Fruit fly (Drosophila melanogaster): ENCODE measurements around the gene Hip1.

The Hip1 gene

DNA sequence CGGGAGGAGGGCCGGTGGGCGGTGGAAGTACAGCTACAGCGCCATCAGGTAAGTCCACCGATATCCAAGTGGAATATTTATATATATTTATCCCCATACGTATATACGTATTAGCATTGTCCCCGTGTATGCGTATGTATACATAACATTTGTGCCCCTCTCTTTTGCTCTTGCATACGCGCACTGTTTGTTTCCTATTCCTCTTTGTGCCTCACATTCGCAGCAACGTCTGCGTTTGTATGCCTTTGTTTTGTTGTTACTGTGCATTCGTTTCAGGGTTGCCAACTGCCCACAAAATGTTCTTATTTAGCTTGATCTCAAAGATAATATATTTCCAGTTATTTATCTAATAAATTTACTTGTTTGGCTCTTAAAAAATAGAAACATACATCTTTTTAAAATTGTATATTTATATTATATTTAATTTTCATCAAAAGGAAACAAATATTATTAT, 32.9 kb upstream of the Hip1 start (continued):
- TF ChIP-seq topi (GFP tag; optimal IDR thresholded peaks at IDR 0.05) (peak; percentile 54), Sox102F (GFP tag; optimal IDR thresholded peaks at IDR 0.05) (peak; percentile 71), CG9139 (GFP tag; optimal IDR thresholded peaks at IDR 0.05) (no peak), CG6163 (GFP tag; IDR thresholded peaks at IDR 0.05) (peak; percentile 85), Smox (GFP tag; optimal IDR thresholded peaks at IDR 0.05) (no peak), svp (GFP tag) (no peak), Hr4 (GFP tag; optimal IDR thresholded peaks at IDR 0.05) (peak; percentile 66), acj6 (GFP tag; optimal IDR thresholded peaks at IDR 0.05) (peak; percentile 54), net (GFP tag; optimal IDR thresholded peaks at IDR 0.05) (no peak), dac (GFP tag; optimal IDR thresholded peaks at IDR 0.05) (no peak), CG3032 (tag; optimal IDR thresholded peaks at IDR 0.05) (peak; percentile 60), Eip78C (GFP tag) (peak; percentile 86), CG16779 (tag; optimal IDR thresholded peaks at IDR 0.05) (peak; percentile 16)

DNA sequence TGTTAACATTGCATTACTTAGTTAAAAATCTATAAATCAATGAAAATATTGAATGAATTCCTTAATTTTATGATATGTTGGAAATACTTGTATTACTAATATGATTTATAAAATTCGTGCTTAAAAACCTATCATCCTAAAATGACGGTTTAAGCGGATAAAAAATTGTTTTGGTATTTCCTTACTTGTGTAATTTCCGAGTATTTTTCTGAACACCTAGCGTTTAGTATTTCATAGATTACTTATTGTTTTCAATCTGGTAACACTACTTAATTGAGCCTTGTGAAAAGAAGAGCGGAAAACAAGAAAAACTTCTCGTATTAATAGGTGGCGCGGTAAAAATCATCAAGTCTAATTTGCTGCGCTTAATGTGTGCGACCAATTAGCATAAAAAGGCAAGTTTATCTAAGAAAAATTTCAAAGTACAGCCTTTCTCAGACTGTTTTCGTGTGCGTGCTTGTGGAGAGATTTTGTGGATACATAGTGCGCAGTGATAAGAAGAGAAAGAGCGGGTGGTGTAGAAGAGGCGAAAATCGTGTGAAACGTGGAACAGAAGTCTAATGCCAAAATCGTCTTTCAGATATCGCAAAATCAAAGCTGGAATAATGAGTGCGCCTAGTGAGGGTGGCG, 32.4 kb upstream of the Hip1 start, which contains the start of gene Sap130:
Gene Sap130 (plus strand): TSS at position 243 of the 630 bp plus-strand sequence.
- TF ChIP-seq CG3919 (GFP tag; optimal IDR thresholded peaks at IDR 0.05), result no peak
- peak; percentile 20 for TF ChIP-seq Eip78C (GFP tag)
- TF ChIP-seq fd85E (GFP tag; optimal IDR thresholded peaks at IDR 0.05), result no peak
- no peak for TF ChIP-seq Ets21C (GFP tag; optimal IDR thresholded peaks at IDR 0.05)
- no peak for TF ChIP-seq pdm3 (GFP tag; optimal IDR thresholded peaks at IDR 0.05)
- TF ChIP-seq fkh (GFP tag; optimal IDR thresholded peaks at IDR 0.05), result no peak
- TF ChIP-seq dsx (GFP tag; optimal IDR thresholded peaks at IDR 0.05; ENCODE audit: poor library complexity, severe bottlenecking), result peak; percentile 2
- no peak for TF ChIP-seq CG6163 (GFP tag; IDR thresholded peaks at IDR 0.05)
- no peak for TF ChIP-seq Ets96B (tag; optimal IDR thresholded peaks at IDR 0.05)

DNA sequence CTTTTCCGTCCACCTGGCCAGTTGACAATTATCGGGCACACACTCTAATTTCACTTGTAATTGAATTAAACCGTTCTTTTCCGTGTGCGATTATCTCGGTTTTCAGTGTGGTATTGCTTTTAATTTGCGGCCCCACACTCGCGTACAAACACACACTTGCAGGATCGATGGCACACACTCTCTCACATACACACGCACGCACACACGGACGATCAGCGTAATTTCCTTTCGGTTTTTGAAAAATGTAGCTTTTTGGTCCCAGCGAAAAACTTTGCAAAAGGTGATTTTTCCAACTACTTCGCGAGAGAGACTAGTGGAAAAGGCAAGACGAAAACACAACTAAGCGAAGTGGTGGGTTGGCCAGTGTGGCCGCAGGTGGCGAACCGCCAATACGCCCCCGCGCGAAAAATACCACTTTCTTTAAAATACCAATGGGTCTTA, 31.4 kb upstream of the Hip1 start, which contains the start of gene Atg1:
Gene Atg1 (minus strand): TSS at position 387 of the 441 bp plus-strand sequence.
- TF ChIP-seq net (GFP tag; optimal IDR thresholded peaks at IDR 0.05) (no peak), Sox14 (GFP tag; optimal IDR thresholded peaks at IDR 0.05) (peak; percentile 9), Eip78C (GFP tag) (peak; percentile 85), lz (GFP tag; optimal IDR thresholded peaks at IDR 0.05) (no peak), salr (GFP tag; optimal IDR thresholded peaks at IDR 0.05) (no peak), esn (GFP tag; optimal IDR thresholded peaks at IDR 0.05) (peak; percentile 8), CG6163 (GFP tag; IDR thresholded peaks at IDR 0.05) (peak; percentile 49; the same call in 2 of the 3 replicates), vri (GFP tag; optimal IDR thresholded peaks at IDR 0.05) (peak; percentile 33), ss (GFP tag; optimal IDR thresholded peaks at IDR 0.05) (no peak), CG11902 (GFP tag; optimal IDR thresholded peaks at IDR 0.05) (no peak), acj6 (GFP tag; optimal IDR thresholded peaks at IDR 0.05) (no peak), dac (GFP tag; optimal IDR thresholded peaks at IDR 0.05) (no peak), CG9139 (GFP tag; optimal IDR thresholded peaks at IDR 0.05) (no peak), CG6854 (GFP tag; optimal IDR thresholded peaks at IDR 0.05) (peak; percentile 44), eg (GFP tag; IDR thresholded peaks at IDR 0.05) (no peak), CG32006 (GFP tag; optimal IDR thresholded peaks at IDR 0.05) (no peak), CG8119 (GFP tag; IDR thresholded peaks at IDR 0.05) (no peak)

DNA sequence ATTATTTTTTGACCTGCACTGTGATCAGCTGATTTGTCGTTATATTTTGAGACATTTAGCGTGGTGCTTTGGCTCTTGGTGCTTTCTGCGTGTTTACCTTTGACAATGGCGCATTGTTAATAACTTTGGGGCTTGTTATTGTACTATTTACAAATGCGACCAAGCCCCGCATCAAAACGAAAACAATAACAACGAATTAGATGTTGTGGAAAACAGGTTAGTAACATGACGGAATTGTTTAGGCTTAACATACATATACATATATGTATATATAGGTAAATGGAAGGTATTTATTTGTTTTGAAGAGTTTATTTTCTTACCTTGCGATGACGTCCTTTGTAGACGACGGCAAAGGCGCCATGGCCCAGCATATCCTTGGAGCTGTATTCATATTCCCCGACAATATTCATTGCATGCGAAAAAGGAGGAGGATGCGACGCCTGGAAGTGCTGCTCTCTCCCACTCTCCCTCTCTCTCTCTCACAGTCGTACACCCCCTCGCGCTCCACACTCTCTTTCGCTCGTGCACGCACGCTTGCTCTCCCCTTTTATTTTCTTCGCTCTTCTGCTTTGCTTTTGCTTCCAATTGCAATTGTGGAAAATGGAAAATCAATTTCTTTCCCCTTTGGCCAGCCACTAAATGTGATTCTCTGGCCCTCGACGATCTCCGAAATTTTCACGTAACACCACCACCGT, 30.8 kb upstream of the Hip1 start:
- TF ChIP-seq CG15336 (GFP tag; IDR thresholded peaks at IDR 0.05) (peak; percentile 16; the same call in 1 of the 2 replicates), Hr39 (GFP tag; optimal IDR thresholded peaks at IDR 0.05) (no peak), Eip78C (GFP tag) (peak; percentile 37), CG6854 (GFP tag; optimal IDR thresholded peaks at IDR 0.05) (no peak), CG1621 (tag; optimal IDR thresholded peaks at IDR 0.05) (no peak), fkh (GFP tag; optimal IDR thresholded peaks at IDR 0.05) (peak; percentile 53), ss (GFP tag; optimal IDR thresholded peaks at IDR 0.05) (peak; percentile 30 to 67), CG8119 (GFP tag; IDR thresholded peaks at IDR 0.05) (peak; percentile 22; the same call in 1 of the 3 replicates), CG6163 (GFP tag; IDR thresholded peaks at IDR 0.05) (peak; percentile 44; the same call in 2 of the 3 replicates), dsx (GFP tag; optimal IDR thresholded peaks at IDR 0.05; ENCODE audit: poor library complexity, severe bottlenecking) (no peak)

Measured in whole organism, prepupa.